Fruit fly (Drosophila melanogaster) whole organism, pupa: ENCODE measurements around the gene CG32305.
A peak's percentile ranks its signal among the peaks of the same experiment; 100 is the strongest.

ENCODE experiments used
- CG10348 ChIP-seq: fragments of 200-800 bp; sonication (Bioruptor generic); IDR thresholded peaks from 2 replicates; pipeline ENCODE4 v1.3.6; 2022; ENCODE audit warnings: missing biosample characterization, missing genetic modification characterization
- CG12605 ChIP-seq: fragments of 200-800 bp; sonication (Bioruptor generic); IDR thresholded peaks from 2 replicates; pipeline ENCODE4 v1.3.6; 2022; ENCODE audit warnings: missing biosample characterization, missing genetic modification characterization
- CG13204 ChIP-seq: fragments of 200-800 bp; sonication (Bioruptor generic); optimal IDR thresholded peaks from 2 replicates; lab custom pipeline; 2018; ENCODE audit warnings: missing biosample characterization, mild to moderate bottlenecking, missing genetic modification characterization, moderate library complexity
- CG14655 ChIP-seq: fragments of 200-800 bp; sonication (Bioruptor generic); optimal IDR thresholded peaks from 3 replicates; lab custom pipeline; 2017; ENCODE audit warnings: mild to moderate bottlenecking, missing biosample characterization, missing genetic modification reagents, missing genetic modification characterization
- CG15710 ChIP-seq: fragments of 200-800 bp; sonication (Bioruptor generic); optimal IDR thresholded peaks from 2 replicates; lab custom pipeline; 2018; ENCODE audit warnings: missing biosample characterization, mild to moderate bottlenecking, missing genetic modification characterization, moderate library complexity
- CG17806 ChIP-seq: fragments of 200-800 bp; sonication (Bioruptor generic); optimal IDR thresholded peaks from 2 replicates; lab custom pipeline; 2018; ENCODE audit warnings: missing biosample characterization, mild to moderate bottlenecking, missing genetic modification characterization, moderate library complexity
- CG32121 ChIP-seq: fragments of 200-800 bp; sonication (Bioruptor generic); IDR thresholded peaks from 2 replicates; pipeline ENCODE4 v1.3.6; 2022; ENCODE audit warnings: missing biosample characterization, missing genetic modification characterization
- CG34367 ChIP-seq: fragments of 200-800 bp; sonication (Bioruptor generic); optimal IDR thresholded peaks from 2 replicates; lab custom pipeline; 2018; ENCODE audit warnings: missing biosample characterization, mild to moderate bottlenecking, missing genetic modification characterization
- CG4496 ChIP-seq: fragments of 200-800 bp; sonication (Bioruptor generic); IDR thresholded peaks from 3 replicates; pipeline ENCODE4 v1.3.6; 2022; ENCODE audit warnings: missing biosample characterization, missing genetic modification characterization
- CG8159 ChIP-seq: fragments of 200-800 bp; sonication (Bioruptor generic); optimal IDR thresholded peaks from 3 replicates; lab custom pipeline; 2018; ENCODE audit warnings: missing biosample characterization, mild to moderate bottlenecking, missing genetic modification characterization, moderate library complexity
- CG8301 ChIP-seq: fragments of 200-800 bp; sonication (Bioruptor generic); optimal IDR thresholded peaks from 2 replicates; lab custom pipeline; 2018; ENCODE audit warnings: missing biosample characterization, mild to moderate bottlenecking, missing genetic modification characterization
- CG9948 ChIP-seq: fragments of 200-800 bp; sonication (Bioruptor generic); optimal IDR thresholded peaks from 2 replicates; lab custom pipeline; 2018; ENCODE audit warnings: missing biosample characterization, mild to moderate bottlenecking, missing genetic modification characterization, moderate library complexity
- D1 ChIP-seq: fragments of 200-800 bp; sonication (Bioruptor generic); optimal IDR thresholded peaks from 2 replicates; lab custom pipeline; 2018; ENCODE audit warnings: missing biosample characterization, mild to moderate bottlenecking, missing genetic modification characterization, moderate library complexity
- EcR ChIP-seq: fragments of 200-800 bp; sonication (Bioruptor generic); optimal IDR thresholded peaks from 3 replicates; lab custom pipeline; 2019; ENCODE audit warnings: missing biosample characterization, missing genetic modification characterization, mild to moderate bottlenecking, moderate library complexity, missing genetic modification reagents
- Ets98B ChIP-seq: fragments of 200-800 bp; sonication (Bioruptor generic); IDR thresholded peaks from 2 replicates; pipeline ENCODE4 v1.3.6; 2022; ENCODE audit warnings: missing biosample characterization, missing genetic modification characterization
- Pif1A ChIP-seq: fragments of 200-800 bp; sonication (Bioruptor generic); optimal IDR thresholded peaks from 3 replicates; lab custom pipeline; 2016; ENCODE audit warnings: missing biosample characterization, missing genetic modification characterization
- Pif1B ChIP-seq: fragments of 200-800 bp; sonication (Bioruptor generic); optimal IDR thresholded peaks from 3 replicates; lab custom pipeline; 2016; ENCODE audit warnings: missing biosample characterization, missing genetic modification characterization
- Snoo ChIP-seq: fragments of 200-800 bp; sonication (Bioruptor generic); optimal IDR thresholded peaks from 3 replicates; lab custom pipeline; 2017; ENCODE audit warnings: missing biosample characterization, mild to moderate bottlenecking, missing genetic modification characterization, inconsistent platforms
- fd96Ca ChIP-seq: fragments of 200-800 bp; sonication (Bioruptor generic); IDR thresholded peaks from 3 replicates; pipeline ENCODE4 v1.3.6; 2022; ENCODE audit warnings: missing biosample characterization, missing genetic modification characterization
- gl ChIP-seq: fragments of 200-800 bp; sonication (Bioruptor generic); optimal IDR thresholded peaks from 2 replicates; lab custom pipeline; 2018; ENCODE audit warnings: missing biosample characterization, mild to moderate bottlenecking, missing genetic modification characterization
- rn ChIP-seq: fragments of 200-800 bp; sonication (Bioruptor generic); IDR thresholded peaks from 2 replicates; pipeline ENCODE4 v1.3.6; 2022; ENCODE audit warnings: missing biosample characterization, missing genetic modification characterization

The CG32305 gene

DNA sequence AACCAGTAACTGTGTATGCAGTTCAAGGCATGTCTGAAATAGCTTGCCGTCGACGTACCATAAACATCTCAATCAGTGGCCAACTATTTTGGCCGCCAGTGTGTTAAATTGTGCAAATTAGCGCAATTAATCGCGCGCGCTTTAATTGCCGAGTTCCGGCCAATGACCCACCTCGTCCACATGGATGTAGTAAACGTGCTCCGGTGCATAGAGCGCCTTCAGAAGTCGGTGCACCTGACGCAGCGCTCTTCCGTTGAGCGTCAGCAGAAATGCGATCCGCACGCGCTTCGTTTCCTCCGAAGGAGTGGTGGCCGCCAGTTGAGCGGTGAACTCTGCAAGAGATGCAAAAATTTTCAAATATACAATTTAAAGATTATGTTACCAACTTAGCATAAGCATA lies 12.8 kb downstream of the CG32305 start:
- TF ChIP-seq gl (tag; lab: Kevin White, UChicago): no peak

dm6 chr3L:2262515-2262944 lies 14.1 kb downstream of the CG32305 start, which contains the start of the genes oxt and CG13807:
Gene oxt, minus strand, starts transcription at chr3L:2262664.
Gene CG13807, plus strand, starts transcription at chr3L:2262919.
- TF ChIP-seq CG14655 (GFP tag; lab: Kevin White, UChicago) (no peak), CG34367 (tag; lab: Kevin White, UChicago) (peak; percentile 76), CG13204 (no peak), CG10348 (GFP tag; lab: Robert Waterston, UW) (peak; percentile 28; the same call in 1 of the 2 replicates), CG17806 (peak; percentile 79), Pif1B (GFP tag; lab: Kevin White, UChicago) (peak; percentile 83), CG15710 (tag; lab: Kevin White, UChicago) (peak; percentile 87), Pif1A (GFP tag; lab: Kevin White, UChicago) (no peak), Ets98B (GFP tag; lab: Robert Waterston, UW) (peak; percentile 90), CG8301 (tag; lab: Kevin White, UChicago) (peak; percentile 80), CG9948 (tag; lab: Kevin White, UChicago) (peak; percentile 81), gl (tag; lab: Kevin White, UChicago) (peak; percentile 60), D1 (tag; lab: Kevin White, UChicago) (no peak), EcR (GFP tag; lab: Kevin White, UChicago) (peak; percentile 16), fd96Ca (GFP tag; lab: Robert Waterston, UW) (peak; percentile 92), Snoo (tag; lab: Kevin White, UChicago) (peak; percentile 79), CG32121 (GFP tag; lab: Robert Waterston, UW) (peak; percentile 87), rn (GFP tag; lab: Robert Waterston, UW) (peak; percentile 74), CG8159 (peak; percentile 81), CG12605 (GFP tag; lab: Robert Waterston, UW) (peak; percentile 75), CG4496 (GFP tag; lab: Robert Waterston, UW) (peak; percentile 94)

dm6 chr3L:2265692-2266444 lies 17.4 kb downstream of the CG32305 start, which contains the start of the genes ecd and CG13806:
Gene ecd, minus strand, starts transcription at chr3L:2265857.
Gene CG13806, plus strand, starts transcription at chr3L:2266394.
- no peak for TF ChIP-seq Snoo (tag; lab: Kevin White, UChicago)
- no peak for TF ChIP-seq CG34367 (tag; lab: Kevin White, UChicago)
- no peak for TF ChIP-seq EcR (GFP tag; lab: Kevin White, UChicago)
- no peak for TF ChIP-seq CG8159
- TF ChIP-seq CG13204: no peak
- no peak for TF ChIP-seq Pif1A (GFP tag; lab: Kevin White, UChicago)
- no peak for TF ChIP-seq CG12605 (GFP tag; lab: Robert Waterston, UW)
- TF ChIP-seq Ets98B (GFP tag; lab: Robert Waterston, UW): no peak
- TF ChIP-seq CG14655 (GFP tag; lab: Kevin White, UChicago): no peak
- no peak for TF ChIP-seq D1 (tag; lab: Kevin White, UChicago)
- TF ChIP-seq Pif1B (GFP tag; lab: Kevin White, UChicago): no peak
- 0 out of 3 replicates have a peak, but pooled peaks have one; percentile 50 for TF ChIP-seq CG4496 (GFP tag; lab: Robert Waterston, UW)
- TF ChIP-seq fd96Ca (GFP tag; lab: Robert Waterston, UW): peak; percentile 37; the same call in 1 of the 3 replicates
- no peak for TF ChIP-seq gl (tag; lab: Kevin White, UChicago)
- peak; percentile 19; the same call in 1 of the 2 replicates for TF ChIP-seq CG32121 (GFP tag; lab: Robert Waterston, UW)
- no peak for TF ChIP-seq CG17806

DNA sequence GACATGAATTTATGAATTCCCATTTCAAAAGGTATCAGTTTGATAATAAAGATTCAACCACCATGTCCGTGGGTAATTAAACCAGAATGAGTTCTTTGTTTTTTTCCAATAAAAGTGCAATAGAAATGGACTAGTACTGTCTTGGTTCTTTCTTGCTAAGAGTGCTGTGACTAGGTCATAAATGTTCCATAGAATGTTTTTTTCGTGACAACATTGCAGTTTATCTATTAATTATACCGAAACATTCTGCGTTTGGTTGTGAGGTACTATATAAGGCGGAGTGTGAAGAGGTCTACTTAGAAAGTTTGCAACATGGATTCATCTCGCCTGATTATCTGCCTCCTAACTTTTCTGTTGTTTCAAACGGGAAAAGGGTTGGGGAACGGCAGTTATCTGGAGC lies 19.1 kb downstream of the CG32305 start, which contains the start of gene obst-I:
obst-I (plus strand) TSS at position 301 of the 400 bp plus-strand sequence.
- TF ChIP-seq gl (tag; lab: Kevin White, UChicago) (no peak), CG9948 (tag; lab: Kevin White, UChicago) (no peak), D1 (tag; lab: Kevin White, UChicago) (no peak), CG32121 (GFP tag; lab: Robert Waterston, UW) (no peak), CG10348 (GFP tag; lab: Robert Waterston, UW) (no peak), CG4496 (GFP tag; lab: Robert Waterston, UW) (no peak), CG8159 (no peak)
- TF ChIP-seq, all 21 proteins: peak for 0

DNA sequence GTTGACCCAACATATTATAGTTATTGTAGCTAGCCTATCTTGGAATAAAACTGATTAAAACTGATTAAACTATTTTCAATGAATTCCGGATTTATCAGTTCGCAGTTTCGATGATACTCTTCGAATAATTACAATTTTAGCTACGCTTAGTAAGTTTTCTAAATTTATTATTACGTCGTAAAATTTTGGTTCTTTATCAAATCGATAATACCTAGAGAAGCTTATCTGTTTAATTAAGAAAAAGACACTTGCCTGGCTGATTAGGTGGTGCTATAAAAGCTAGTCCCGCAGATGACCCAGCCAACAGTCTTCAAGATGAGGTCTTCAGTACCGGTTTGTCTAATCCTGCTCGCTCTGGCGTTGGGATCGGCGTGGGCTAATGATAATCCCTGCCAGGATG lies 20.1 kb downstream of the CG32305 start, which contains the start of gene CG32302:
CG32302 (plus strand) TSS at position 301 of the 400 bp plus-strand sequence.
- no peak for TF ChIP-seq CG8301 (tag; lab: Kevin White, UChicago)
- no peak for TF ChIP-seq Ets98B (GFP tag; lab: Robert Waterston, UW)
- no peak for TF ChIP-seq CG10348 (GFP tag; lab: Robert Waterston, UW)
- TF ChIP-seq Pif1B (GFP tag; lab: Kevin White, UChicago): no peak
- no peak for TF ChIP-seq CG17806
- TF ChIP-seq CG34367 (tag; lab: Kevin White, UChicago): no peak
- no peak for TF ChIP-seq CG4496 (GFP tag; lab: Robert Waterston, UW)
- TF ChIP-seq CG15710 (tag; lab: Kevin White, UChicago): no peak
- no peak for TF ChIP-seq CG12605 (GFP tag; lab: Robert Waterston, UW)
- no peak for TF ChIP-seq Pif1A (GFP tag; lab: Kevin White, UChicago)
- TF ChIP-seq, all 21 proteins: peak for 0
